Fruit fly (Drosophila melanogaster) whole organism, wandering third instar larva: Measurements from ENCODE around the gene Spn88Eb.

Experiments
- Abd-B ChIP-seq: fragments of >200 bp; optimal IDR thresholded peaks from 2 replicates; lab custom pipeline; 2017; ENCODE audit warnings: missing biosample characterization, missing genetic modification characterization
- CG32264 ChIP-seq: fragments of 200-800 bp; sonication (Bioruptor generic); optimal IDR thresholded peaks from 2 replicates; lab custom pipeline; 2016; ENCODE audit warnings: missing biosample characterization, missing genetic modification characterization
- CG9705 ChIP-seq: fragments of 200-800 bp; sonication (Bioruptor generic); optimal IDR thresholded peaks from 2 replicates; lab custom pipeline; 2018; ENCODE audit warnings: missing biosample characterization, mild to moderate bottlenecking, missing genetic modification characterization
- CrebA ChIP-seq: fragments of 200-800 bp; sonication (Bioruptor generic); optimal IDR thresholded peaks from 2 replicates; lab custom pipeline; 2016; ENCODE audit warnings: missing biosample characterization, mild to moderate bottlenecking, missing genetic modification characterization, borderline replicate concordance
- Dfd ChIP-seq: fragments of >200 bp; optimal IDR thresholded peaks from 2 replicates; lab custom pipeline; 2017; ENCODE audit warnings: missing biosample characterization, missing genetic modification characterization
- Dif ChIP-seq: fragments of 200-275, 200-300 bp; sonication (Bioruptor generic); optimal IDR thresholded peaks from 2 replicates; lab custom pipeline; 2018; ENCODE audit warnings: missing biosample characterization, missing genetic modification characterization; ENCODE audit not compliant: partially characterized antibody
- GATAd ChIP-seq: sonication (Bioruptor generic); optimal IDR thresholded peaks from 2 replicates; lab custom pipeline; 2016; ENCODE audit warnings: missing biosample characterization, missing genetic modification characterization
- HLH106 ChIP-seq: fragments of 200-800 bp; optimal IDR thresholded peaks from 3 replicates; lab custom pipeline; 2019; ENCODE audit warnings: missing biosample characterization, mild to moderate bottlenecking, missing genetic modification characterization, moderate library complexity
- Hnf4 ChIP-seq: fragments of 200-800 bp; sonication (Bioruptor generic); optimal IDR thresholded peaks from 2 replicates; lab custom pipeline; 2016; ENCODE audit warnings: missing biosample characterization, mild to moderate bottlenecking, missing genetic modification characterization
- Hr78 ChIP-seq: fragments of >200 bp; optimal IDR thresholded peaks from 2 replicates; lab custom pipeline; 2017; ENCODE audit warnings: missing biosample characterization, missing genetic modification characterization
- Hr83 ChIP-seq: fragments of 200-300 bp; sonication (Bioruptor generic); optimal IDR thresholded peaks from 2 replicates; lab custom pipeline; 2016; ENCODE audit warnings: missing biosample characterization, mild to moderate bottlenecking, missing genetic modification characterization, moderate library complexity; ENCODE audit not compliant: poor library complexity, severe bottlenecking
- Jra ChIP-seq: sonication (Bioruptor generic); optimal IDR thresholded peaks from 2 replicates; lab custom pipeline; 2016; ENCODE audit warnings: missing biosample characterization, missing genetic modification characterization
- Mio ChIP-seq: sonication (Bioruptor generic); optimal IDR thresholded peaks from 2 replicates; lab custom pipeline; 2016; ENCODE audit warnings: missing biosample characterization, missing genetic modification characterization
- Myc ChIP-seq: fragments of >200 bp; optimal IDR thresholded peaks from 2 replicates; lab custom pipeline; 2017
- N ChIP-seq: fragments of >200 bp; optimal IDR thresholded peaks from 2 replicates; lab custom pipeline; 2018; ENCODE audit warnings: missing biosample characterization, missing external identifiers, missing genetic modification characterization
- OdsH ChIP-seq: fragments of 200-800 bp; sonication (Bioruptor generic); optimal IDR thresholded peaks from 2 replicates; lab custom pipeline; 2016; ENCODE audit warnings: missing biosample characterization, mild to moderate bottlenecking, missing genetic modification characterization
- Rel ChIP-seq, 2 experiments: fragments of 200-800 bp; sonication (Bioruptor generic) in 1 of 2; optimal IDR thresholded peaks; 2 replicates in 1 of 2; 3 replicates in 1 of 2; lab custom pipeline; 2016 to 2019; ENCODE audit warnings: mild to moderate bottlenecking in 2 of 2, missing biosample characterization in 2 of 2, missing genetic modification characterization in 2 of 2, moderate library complexity in 1 of 2
- Sp1 ChIP-seq: fragments of 200-800 bp; sonication (Bioruptor generic); optimal IDR thresholded peaks from 3 replicates; lab custom pipeline; 2019; ENCODE audit warnings: missing biosample characterization, mild to moderate bottlenecking, missing genetic modification characterization, moderate library complexity
- Vsx2 ChIP-seq: fragments of 200-300, 225-300 bp; sonication (Bioruptor generic); optimal IDR thresholded peaks from 2 replicates; lab custom pipeline; 2018; ENCODE audit warnings: missing biosample characterization, missing genetic modification characterization; ENCODE audit not compliant: partially characterized antibody
- br ChIP-seq: fragments of 200-800 bp; sonication (Bioruptor generic); optimal IDR thresholded peaks from 2 replicates; lab custom pipeline; 2016; ENCODE audit warnings: missing biosample characterization, missing genetic modification characterization
- brk ChIP-seq: fragments of 200-800 bp; sonication (Bioruptor generic); optimal IDR thresholded peaks from 2 replicates; lab custom pipeline; 2016; ENCODE audit warnings: missing biosample characterization, mild to moderate bottlenecking, missing genetic modification characterization
- dl ChIP-seq, 2 experiments: fragments of 175-275, 200-275 bp in 1 of 2; fragments of 200-275 bp in 1 of 2; sonication (Bioruptor generic); optimal IDR thresholded peaks; lab custom pipeline; 2018; ENCODE audit warnings: mild to moderate bottlenecking in 2 of 2, missing biosample characterization in 2 of 2, missing genetic modification characterization in 2 of 2, moderate library complexity in 2 of 2; ENCODE audit not compliant: partially characterized antibody in 2 of 2, insufficient read depth in 1 of 2
- dmrt93B ChIP-seq: fragments of 200-800 bp; sonication (Bioruptor generic); optimal IDR thresholded peaks from 2 replicates; lab custom pipeline; 2018; ENCODE audit warnings: missing biosample characterization, mild to moderate bottlenecking, missing genetic modification characterization
- dsf ChIP-seq: sonication (Bioruptor generic); optimal IDR thresholded peaks from 2 replicates; lab custom pipeline; 2016; ENCODE audit warnings: missing biosample characterization, missing genetic modification characterization, borderline replicate concordance
- ey ChIP-seq: fragments of 200-800 bp; sonication (Bioruptor generic); optimal IDR thresholded peaks from 2 replicates; lab custom pipeline; 2016; ENCODE audit warnings: missing biosample characterization, missing genetic modification characterization
- foxo ChIP-seq, 2 experiments: fragments of 200-800 bp; sonication (Bioruptor generic); optimal IDR thresholded peaks; 2 replicates in 1 of 2; 3 replicates in 1 of 2; lab custom pipeline; 2016 to 2017; ENCODE audit warnings: missing biosample characterization in 2 of 2, missing genetic modification characterization in 2 of 2
- fru ChIP-seq: fragments of 200-800 bp; sonication (Bioruptor generic); optimal IDR thresholded peaks from 3 replicates; lab custom pipeline; 2016; ENCODE audit warnings: missing biosample characterization, mild to moderate bottlenecking, missing genetic modification characterization
- h ChIP-seq: fragments of 200-800 bp; sonication (Bioruptor generic); optimal IDR thresholded peaks from 3 replicates; lab custom pipeline; 2016; ENCODE audit warnings: missing biosample characterization, mild to moderate bottlenecking, missing genetic modification characterization
- jim ChIP-seq: fragments of 175-275, 200-325 bp; sonication (Bioruptor generic); optimal IDR thresholded peaks from 2 replicates; lab custom pipeline; 2016; ENCODE audit warnings: missing biosample characterization, mild to moderate bottlenecking, missing genetic modification characterization
- lola ChIP-seq: fragments of >200 bp; optimal IDR thresholded peaks from 2 replicates; lab custom pipeline; 2017; ENCODE audit warnings: missing biosample characterization, missing genetic modification characterization
- pan ChIP-seq: fragments of >200 bp; optimal IDR thresholded peaks from 2 replicates; lab custom pipeline; 2017
- psq ChIP-seq: fragments of 200-800 bp; sonication (Bioruptor generic); optimal IDR thresholded peaks from 3 replicates; lab custom pipeline; 2017; ENCODE audit warnings: missing biosample characterization, mild to moderate bottlenecking, missing genetic modification characterization, moderate library complexity
- rgr ChIP-seq: fragments of 200-800 bp; sonication (Bioruptor generic); optimal IDR thresholded peaks from 3 replicates; lab custom pipeline; 2016; ENCODE audit warnings: missing biosample characterization, mild to moderate bottlenecking, missing genetic modification characterization
- sage ChIP-seq: fragments of 200-800 bp; sonication (Bioruptor generic); optimal IDR thresholded peaks from 2 replicates; lab custom pipeline; 2016; ENCODE audit warnings: missing biosample characterization, mild to moderate bottlenecking, missing genetic modification characterization
- sv ChIP-seq: fragments of 200-800 bp; sonication (Bioruptor generic); optimal IDR thresholded peaks from 3 replicates; lab custom pipeline; 2016; ENCODE audit warnings: missing biosample characterization, missing genetic modification characterization
- tai ChIP-seq: sonication (Bioruptor generic); optimal IDR thresholded peaks from 2 replicates; lab custom pipeline; 2016; ENCODE audit warnings: missing biosample characterization, missing genetic modification characterization
- usp ChIP-seq: fragments of >200 bp; optimal IDR thresholded peaks from 2 replicates; lab custom pipeline; 2017; ENCODE audit warnings: missing biosample characterization, missing genetic modification characterization
- woc ChIP-seq: sonication (Bioruptor generic); optimal IDR thresholded peaks from 2 replicates; lab custom pipeline; 2016; ENCODE audit warnings: missing biosample characterization, mild to moderate bottlenecking, missing genetic modification characterization

Spn88Eb gene

dm6 chr3R:15229329-15229876 lies 20.8 kb upstream of the Spn88Eb start, which contains the start of the genes Art3 and mRpS10:
Gene Art3 (minus strand): TSS chr3R:15229408.
Gene mRpS10 (plus strand): TSS chr3R:15229665.
- TF ChIP-seq HLH106 (tag; lab: Kevin White, UChicago): peak; percentile 100
- no peak for TF ChIP-seq N (GFP tag; lab: Kevin White, UChicago)
- peak; percentile 99 for TF ChIP-seq ey (GFP tag; lab: Kevin White, UChicago)
- peak; percentile 99 for TF ChIP-seq psq (GFP tag; lab: Kevin White, UChicago)
- TF ChIP-seq h: peak; percentile 100
- peak; percentile 100 for TF ChIP-seq fru
- peak; percentile 48 for TF ChIP-seq Myc (lab: Kevin White, UChicago)
- peak; percentile 100 for TF ChIP-seq Hnf4 (GFP tag; lab: Kevin White, UChicago)
- TF ChIP-seq CG9705 (GFP tag; lab: Kevin White, UChicago): peak; percentile 100
- peak; percentile 100 for TF ChIP-seq rgr (GFP tag; lab: Kevin White, UChicago)
- peak; percentile 100 for TF ChIP-seq dmrt93B (GFP tag; lab: Kevin White, UChicago)
- TF ChIP-seq Vsx2: no peak
- TF ChIP-seq Hr78: no peak
- peak; percentile 99 for TF ChIP-seq sage (GFP tag; lab: Kevin White, UChicago)
- peak; percentile 99 for TF ChIP-seq sv (GFP tag; lab: Kevin White, UChicago)
- peak; percentile 99 for TF ChIP-seq GATAd
- TF ChIP-seq woc: peak; percentile 99
- peak; percentile 100 for TF ChIP-seq OdsH (GFP tag; lab: Kevin White, UChicago)
- no peak for TF ChIP-seq Abd-B (GFP tag; lab: Kevin White, UChicago)
- TF ChIP-seq pan (lab: Kevin White, UChicago): peak; percentile 91
- peak; percentile 96 for TF ChIP-seq Mio (GFP tag; lab: Kevin White, UChicago)
- peak; percentile 97 to 100 for TF ChIP-seq foxo (GFP tag; optimal IDR thresholded peaks at IDR 0.05; lab: Kevin White, UChicago)
- TF ChIP-seq Jra: peak; percentile 99
- TF ChIP-seq CG32264 (GFP tag; lab: Kevin White, UChicago): peak; percentile 99
- TF ChIP-seq usp (GFP tag; lab: Kevin White, UChicago): no peak
- peak; percentile 99 for TF ChIP-seq Dfd
- TF ChIP-seq Hr83 (GFP tag; lab: Kevin White, UChicago): peak; percentile 99
- TF ChIP-seq CrebA: no peak
- no peak for TF ChIP-seq lola (GFP tag; lab: Kevin White, UChicago)
- no peak for TF ChIP-seq brk (GFP tag; lab: Kevin White, UChicago)
- TF ChIP-seq Rel (GFP tag; optimal IDR thresholded peaks at IDR 0.05; lab: Kevin White, UChicago): peak; percentile 91
- TF ChIP-seq Rel (tag; optimal IDR thresholded peaks at IDR 0.05; lab: Kevin White, UChicago): peak; percentile 99
- TF ChIP-seq jim: peak; percentile 89
- TF ChIP-seq dsf (GFP tag; lab: Kevin White, UChicago): peak; percentile 98
- TF ChIP-seq Dif (GFP tag; lab: Kevin White, UChicago): no peak
- peak; percentile 99 for TF ChIP-seq br (GFP tag; lab: Kevin White, UChicago)
- peak; percentile 100 for TF ChIP-seq Sp1 (GFP tag; lab: Kevin White, UChicago)
- TF ChIP-seq dl (GFP tag; optimal IDR thresholded peaks at IDR 0.05; lab: Kevin White, UChicago; ENCODE audit: insufficient read depth in 1 of 2, partially characterized antibody in 2 of 2): no peak
- no peak for TF ChIP-seq tai (GFP tag; lab: Kevin White, UChicago)

dm6 chr3R:15225279-15225730 lies 16.7 kb upstream of the Spn88Eb start, which contains the start of the genes CG31344 and Caf1-55:
Gene CG31344 (minus strand): TSS chr3R:15225329.
Gene Caf1-55 (plus strand): TSS chr3R:15225576.
- TF ChIP-seq ey (GFP tag; lab: Kevin White, UChicago): peak; percentile 10
- no peak for TF ChIP-seq pan (lab: Kevin White, UChicago)
- TF ChIP-seq Jra: peak; percentile 50
- no peak for TF ChIP-seq Hnf4 (GFP tag; lab: Kevin White, UChicago)
- peak; percentile 19 for TF ChIP-seq dsf (GFP tag; lab: Kevin White, UChicago)
- no peak for TF ChIP-seq h
- TF ChIP-seq fru: no peak
- no peak for TF ChIP-seq usp (GFP tag; lab: Kevin White, UChicago)
- TF ChIP-seq Rel (GFP tag; optimal IDR thresholded peaks at IDR 0.05; lab: Kevin White, UChicago): no peak
- peak; percentile 70 for TF ChIP-seq Rel (tag; optimal IDR thresholded peaks at IDR 0.05; lab: Kevin White, UChicago)
- TF ChIP-seq rgr (GFP tag; lab: Kevin White, UChicago): no peak
- TF ChIP-seq Myc (lab: Kevin White, UChicago): no peak
- TF ChIP-seq Vsx2: no peak
